Fruit fly (Drosophila melanogaster) whole organism, embryonic: ENCODE data around the gene CG2104.

ENCODE experiments used
- Atf-2 ChIP-seq: fragments of 200-800 bp; sonication (Bioruptor generic); optimal IDR thresholded peaks from 2 replicates; lab custom pipeline; 2016; ENCODE audit warnings: missing biosample characterization, missing genetic modification characterization
- Awh ChIP-seq: fragments of 200-800 bp; sonication (Bioruptor generic); IDR thresholded peaks from 2 replicates; pipeline ENCODE4, ENCODE4 v1.3.6; 2022; ENCODE audit warnings: missing biosample characterization, missing genetic modification characterization
- B-H1 ChIP-seq: fragments of 200-800 bp; sonication (Bioruptor generic); IDR thresholded peaks from 3 replicates; pipeline ENCODE4 v1.3.6; 2022; ENCODE audit warnings: missing biosample characterization, missing genetic modification characterization
- CG13424 ChIP-seq: fragments of 200-800 bp; sonication (Bioruptor generic); optimal IDR thresholded peaks from 2 replicates; lab custom pipeline; 2019; ENCODE audit warnings: missing biosample characterization, mild to moderate bottlenecking, missing genetic modification characterization, moderate library complexity
- CG13775 ChIP-seq: fragments of 200-800 bp; sonication (Bioruptor generic); optimal IDR thresholded peaks from 3 replicates; lab custom pipeline; 2017; ENCODE audit warnings: missing biosample characterization, mild to moderate bottlenecking, missing genetic modification characterization
- CG15479 ChIP-seq: fragments of 200-800 bp; sonication (Bioruptor generic); optimal IDR thresholded peaks from 3 replicates; lab custom pipeline; 2019; ENCODE audit warnings: missing biosample characterization, mild to moderate bottlenecking, missing genetic modification characterization, moderate library complexity
- CG1647 ChIP-seq: fragments of 200-800 bp; sonication (Bioruptor generic); optimal IDR thresholded peaks from 3 replicates; lab custom pipeline; 2016; ENCODE audit warnings: missing biosample characterization, missing genetic modification characterization
- CG16863 ChIP-seq: fragments of 200-800 bp; sonication (Bioruptor generic); optimal IDR thresholded peaks from 3 replicates; lab custom pipeline; 2016; ENCODE audit warnings: missing biosample characterization, missing genetic modification characterization
- CG17328 ChIP-seq: fragments of 200-800 bp; sonication (Bioruptor generic); IDR thresholded peaks from 2 replicates; pipeline ENCODE4 v1.3.6; 2022; ENCODE audit warnings: missing biosample characterization, missing genetic modification characterization
- CG17829 ChIP-seq: fragments of 200-800 bp; optimal IDR thresholded peaks from 2 replicates; lab custom pipeline; 2019; ENCODE audit warnings: missing biosample characterization, mild to moderate bottlenecking, missing genetic modification characterization, moderate library complexity
- CG18011 ChIP-seq: fragments of 200-800 bp; sonication (Bioruptor generic); optimal IDR thresholded peaks from 2 replicates; lab custom pipeline; 2017; ENCODE audit warnings: missing biosample characterization, missing genetic modification characterization, mild to moderate bottlenecking, moderate library complexity, missing genotype
- CG18599 ChIP-seq: fragments of 200-800 bp; sonication (Bioruptor generic); optimal IDR thresholded peaks from 3 replicates; lab custom pipeline; 2017; ENCODE audit warnings: missing biosample characterization, missing genetic modification characterization, mild to moderate bottlenecking, moderate library complexity, missing genetic modification reagents
- CG2889 ChIP-seq: fragments of 200-800 bp; sonication (Bioruptor generic); IDR thresholded peaks from 3 replicates; pipeline ENCODE4 v1.3.6; 2022; ENCODE audit warnings: missing biosample characterization, missing genetic modification characterization
- CG32772 ChIP-seq: fragments of 200-800 bp; sonication (Bioruptor generic); IDR thresholded peaks from 2 replicates; pipeline ENCODE4 v1.3.6; 2022; ENCODE audit warnings: missing biosample characterization, missing genetic modification characterization
- CG3281 ChIP-seq: fragments of 200-800 bp; sonication (Bioruptor generic); optimal IDR thresholded peaks from 3 replicates; lab custom pipeline; 2017; ENCODE audit warnings: missing biosample characterization, mild to moderate bottlenecking, missing genetic modification characterization
- CG34376 ChIP-seq: fragments of 200-800 bp; sonication (Bioruptor generic); optimal IDR thresholded peaks from 2 replicates; lab custom pipeline; 2018; ENCODE audit warnings: missing biosample characterization, mild to moderate bottlenecking, missing genetic modification characterization
- CG6765 ChIP-seq: fragments of 200-800 bp; sonication (Bioruptor generic); optimal IDR thresholded peaks from 3 replicates; lab custom pipeline; 2017; ENCODE audit warnings: missing biosample characterization, mild to moderate bottlenecking, missing genetic modification characterization
- CG6813 ChIP-seq: fragments of 200-800 bp; sonication (Bioruptor generic); optimal IDR thresholded peaks from 2 replicates; lab custom pipeline; 2017; ENCODE audit warnings: missing biosample characterization, missing genetic modification characterization, mild to moderate bottlenecking, moderate library complexity, missing genetic modification reagents
- CG7987 ChIP-seq: fragments of 200-800 bp; sonication (Bioruptor generic); optimal IDR thresholded peaks from 2 replicates; lab custom pipeline; 2018; ENCODE audit warnings: missing biosample characterization, mild to moderate bottlenecking, missing genetic modification characterization, moderate library complexity
- CG8281 ChIP-seq: fragments of 200-800 bp; sonication (Bioruptor generic); optimal IDR thresholded peaks from 2 replicates; lab custom pipeline; 2018; ENCODE audit warnings: missing biosample characterization, mild to moderate bottlenecking, missing genetic modification characterization, moderate library complexity
- CG8924 ChIP-seq: fragments of 200-800 bp; optimal IDR thresholded peaks from 3 replicates; lab custom pipeline; 2019; ENCODE audit warnings: missing biosample characterization, mild to moderate bottlenecking, missing genetic modification characterization, moderate library complexity
- ERR ChIP-seq: fragments of 200-800 bp; sonication (Bioruptor generic); optimal IDR thresholded peaks from 2 replicates; lab custom pipeline; 2016; ENCODE audit warnings: missing biosample characterization, missing genetic modification characterization
- Eip74EF ChIP-seq, 2 experiments: fragments of 200-800 bp in 1 of 2; fragments of >200 bp in 1 of 2; sonication (Bioruptor generic) in 1 of 2; optimal IDR thresholded peaks; 2 replicates each; lab custom pipeline; 2017 to 2019; ENCODE audit warnings: missing biosample characterization in 2 of 2, missing genetic modification characterization in 2 of 2, mild to moderate bottlenecking in 1 of 2, moderate library complexity in 1 of 2
- Ets65A ChIP-seq: fragments of 200-800 bp; sonication (Bioruptor generic); peaks from one replicate; lab custom pipeline; 2016; ENCODE audit warnings: missing biosample characterization, missing genetic modification characterization
- HHEX ChIP-seq: fragments of 200-800 bp; sonication (Bioruptor generic); optimal IDR thresholded peaks from 3 replicates; lab custom pipeline; 2017; ENCODE audit warnings: missing biosample characterization, mild to moderate bottlenecking, missing genetic modification characterization, missing genetic modification reagents
- Myb ChIP-seq: fragments of 200-800 bp; sonication (Bioruptor generic); optimal IDR thresholded peaks from 2 replicates; lab custom pipeline; 2016; ENCODE audit warnings: missing biosample characterization, missing genetic modification characterization
- PHDP ChIP-seq: fragments of 200-800 bp; sonication (Bioruptor generic); optimal IDR thresholded peaks from 3 replicates; lab custom pipeline; 2018; ENCODE audit warnings: missing biosample characterization, mild to moderate bottlenecking, missing genetic modification characterization, moderate library complexity
- Six4 ChIP-seq: fragments of 200-800 bp; sonication (Bioruptor generic); optimal IDR thresholded peaks from 2 replicates; lab custom pipeline; 2016; ENCODE audit warnings: missing biosample characterization, missing genetic modification characterization
- Ssrp ChIP-seq: fragments of 200-800 bp; sonication (Bioruptor generic); optimal IDR thresholded peaks from 2 replicates; lab custom pipeline; 2018; ENCODE audit warnings: missing biosample characterization, mild to moderate bottlenecking, missing genetic modification characterization, moderate library complexity
- cwo ChIP-seq: fragments of 200-800 bp; sonication (Bioruptor generic); optimal IDR thresholded peaks from 3 replicates; lab custom pipeline; 2017; ENCODE audit warnings: missing biosample characterization, missing genetic modification characterization, mild to moderate bottlenecking, moderate library complexity, missing genetic modification reagents
- danr ChIP-seq: fragments of 200-800 bp; sonication (Bioruptor generic); IDR thresholded peaks from 2 replicates; pipeline ENCODE4 v1.3.6; 2022; ENCODE audit warnings: missing biosample characterization, missing genetic modification characterization
- esg ChIP-seq: fragments of 200-800 bp; sonication (Bioruptor generic); conservative IDR thresholded peaks from 2 replicates; pipeline ENCODE4 v1.3.6; 2022; ENCODE audit warnings: missing biosample characterization, missing genetic modification characterization
- eve ChIP-seq, 2 experiments: fragments of >200 bp; optimal IDR thresholded peaks; 2 replicates each; lab custom pipeline; 2017; ENCODE audit warnings: missing biosample characterization in 2 of 2, missing genetic modification characterization in 2 of 2
- ham ChIP-seq: fragments of 200-800 bp; sonication (Bioruptor generic); IDR thresholded peaks from 2 replicates; pipeline ENCODE4 v1.3.6; 2022; ENCODE audit warnings: missing biosample characterization, missing genetic modification characterization
- jing ChIP-seq: fragments of 200-800 bp; sonication (Bioruptor generic); optimal IDR thresholded peaks from 2 replicates; lab custom pipeline; 2018; ENCODE audit warnings: missing biosample characterization, mild to moderate bottlenecking, missing genetic modification characterization
- jumu ChIP-seq: fragments of 200-800 bp; sonication (Bioruptor generic); optimal IDR thresholded peaks from 3 replicates; lab custom pipeline; 2016; ENCODE audit warnings: missing biosample characterization, missing genetic modification characterization
- lola ChIP-seq, 3 experiments: fragments of >200 bp in 2 of 3; fragments of 200-800 bp in 1 of 3; sonication (Bioruptor generic) in 1 of 3; optimal IDR thresholded peaks; 2 replicates each; lab custom pipeline; 2017 to 2019; ENCODE audit warnings: missing biosample characterization in 3 of 3, missing genetic modification characterization in 3 of 3, mild to moderate bottlenecking in 1 of 3, moderate library complexity in 1 of 3
- nerfin-1 ChIP-seq: fragments of 200-800 bp; sonication (Bioruptor generic); optimal IDR thresholded peaks from 3 replicates; lab custom pipeline; 2019; ENCODE audit warnings: missing biosample characterization, mild to moderate bottlenecking, missing genetic modification characterization, moderate library complexity
- run ChIP-seq: fragments of 200-800 bp; sonication (Bioruptor generic); optimal IDR thresholded peaks from 3 replicates; lab custom pipeline; 2018; ENCODE audit warnings: missing biosample characterization, mild to moderate bottlenecking, missing genetic modification characterization
- sens ChIP-seq: fragments of 200-800 bp; sonication (Bioruptor generic); peaks from one replicate; lab custom pipeline; 2016; ENCODE audit warnings: missing biosample characterization, missing genetic modification characterization
- sisA ChIP-seq: fragments of 200-800 bp; sonication (Bioruptor generic); IDR thresholded peaks from 2 replicates; pipeline ENCODE4 v1.3.6; 2022; ENCODE audit warnings: missing biosample characterization, missing genetic modification characterization
- sna ChIP-seq: fragments of 200-800 bp; sonication (Bioruptor generic); IDR thresholded peaks from 2 replicates; pipeline ENCODE4 v1.3.6; 2022; ENCODE audit warnings: missing biosample characterization, missing genetic modification characterization; ENCODE audit not compliant: partially characterized antibody
- sqz ChIP-seq: fragments of 200-800 bp; sonication (Bioruptor generic); optimal IDR thresholded peaks from 3 replicates; lab custom pipeline; 2018; ENCODE audit warnings: missing biosample characterization, mild to moderate bottlenecking, missing genetic modification characterization
- stc ChIP-seq: fragments of 200-800 bp; sonication (Bioruptor generic); IDR thresholded peaks from 2 replicates; pipeline ENCODE4 v1.3.6; 2022; ENCODE audit warnings: missing biosample characterization, missing genetic modification characterization
- tio ChIP-seq: fragments of 200-800 bp; sonication (Bioruptor generic); optimal IDR thresholded peaks from 2 replicates; lab custom pipeline; 2017; ENCODE audit warnings: missing biosample characterization, missing genetic modification characterization, inconsistent platforms
- toy ChIP-seq: fragments of 200-800 bp; sonication (Bioruptor generic); IDR thresholded peaks from 2 replicates; pipeline ENCODE4 v1.3.6; 2022; ENCODE audit warnings: missing biosample characterization, missing genetic modification characterization
- tx ChIP-seq: fragments of 200-800 bp; sonication (Bioruptor generic); optimal IDR thresholded peaks from 2 replicates; lab custom pipeline; 2016; ENCODE audit warnings: missing biosample characterization, missing genetic modification characterization
- wdn ChIP-seq: fragments of 200-800 bp; sonication (Bioruptor generic); IDR thresholded peaks from 2 replicates; pipeline ENCODE4 v1.3.6; 2022; ENCODE audit warnings: missing biosample characterization, missing genetic modification characterization
- wor ChIP-seq: fragments of 200-800 bp; sonication (Bioruptor generic); IDR thresholded peaks from 2 replicates; pipeline ENCODE4 v1.3.6; 2022; ENCODE audit warnings: missing biosample characterization, missing genetic modification characterization

The CG2104 gene

dm6 chr3R:5705469-5706067 lies 12.5 kb upstream of the CG2104 start (continued):
- TF ChIP-seq CG8281 (tag; lab: Kevin White, UChicago) (peak; percentile 48), CG3281 (GFP tag; lab: Kevin White, UChicago) (peak; percentile 78), CG17328 (GFP tag; lab: Robert Waterston, UW) (peak; percentile 39; the same call in 1 of the 2 replicates), CG6765 (GFP tag; lab: Kevin White, UChicago) (peak; percentile 61), CG13775 (peak; percentile 58), ERR (GFP tag; lab: Kevin White, UChicago) (no peak), wdn (no peak), CG6813 (peak; percentile 52), cwo (GFP tag; lab: Kevin White, UChicago) (peak; percentile 72), PHDP (tag; lab: Kevin White, UChicago) (peak; percentile 79), Atf-2 (GFP tag; lab: Kevin White, UChicago) (peak; percentile 43), CG18011 (GFP tag; lab: Kevin White, UChicago) (peak; percentile 23), CG34376 (GFP tag; lab: Kevin White, UChicago) (no peak), CG13424 (tag; lab: Kevin White, UChicago) (peak; percentile 82), run (tag; lab: Kevin White, UChicago) (peak; percentile 25), toy (GFP tag; lab: Robert Waterston, UW) (no peak), Six4 (GFP tag; lab: Kevin White, UChicago) (peak; percentile 42), B-H1 (GFP tag; lab: Robert Waterston, UW) (no peak), CG7987 (GFP tag; lab: Kevin White, UChicago) (peak; percentile 92), esg (GFP tag; lab: Robert Waterston, UW) (peak; percentile 47; the same call in 1 of the 2 replicates), sqz (no peak), HHEX (GFP tag; lab: Kevin White, UChicago) (peak; percentile 58), stc (GFP tag; lab: Robert Waterston, UW) (0 out of 2 replicates have a peak, but pooled peaks have one; percentile 21), Ets65A (GFP tag; lab: Kevin White, UChicago) (peak; percentile 90), CG18599 (peak; percentile 64), tx (GFP tag; lab: Kevin White, UChicago) (peak; percentile 54), sna (no peak), CG17829 (peak; percentile 80), lola (GFP tag; optimal IDR thresholded peaks at IDR 0.05; lab: Kevin White, UChicago) (no peak), CG8924 (peak; percentile 81), sisA (GFP tag; lab: Robert Waterston, UW) (peak; percentile 39; the same call in 1 of the 2 replicates), jing (peak; percentile 40), CG15479 (GFP tag; lab: Kevin White, UChicago) (no peak), Awh (GFP tag; lab: Robert Waterston, UW) (peak; percentile 28; the same call in 1 of the 2 replicates), wor (GFP tag; lab: Robert Waterston, UW) (peak; percentile 29; the same call in 1 of the 2 replicates), Ssrp (peak; percentile 63), jumu (GFP tag; lab: Kevin White, UChicago) (no peak), nerfin-1 (tag; lab: Kevin White, UChicago) (peak; percentile 63), CG32772 (GFP tag; lab: Robert Waterston, UW) (peak; percentile 12; the same call in 1 of the 2 replicates), Eip74EF (GFP tag; optimal IDR thresholded peaks at IDR 0.05; lab: Kevin White, UChicago) (no peak), danr (peak; percentile 36; the same call in 1 of the 2 replicates), CG1647 (GFP tag; lab: Kevin White, UChicago) (peak; percentile 27), CG2889 (GFP tag; lab: Robert Waterston, UW) (no peak), Myb (no peak), CG16863 (GFP tag; lab: Kevin White, UChicago) (peak; percentile 29), tio (GFP tag; lab: Kevin White, UChicago) (peak; percentile 70), eve (GFP tag; optimal IDR thresholded peaks at IDR 0.05; lab: Kevin White, UChicago) (no peak), sens (GFP tag; lab: Kevin White, UChicago) (peak; percentile 89), ham (GFP tag; lab: Robert Waterston, UW) (no peak)
